Worm (Caenorhabditis elegans) whole organism, dauer: ENCODE data around the gene lcmt-1.

Source experiments
- unc-62 ChIP-seq: sonication (generic microtip); optimal IDR thresholded peaks from 2 replicates; lab custom pipeline; 2017; ENCODE audit warnings: missing biosample characterization, missing genetic modification reagents, missing genetic modification characterization

Gene lcmt-1

ce11 chrIII:4343070-4343469 lies at the start of gene lcmt-1, which contains the start of gene B0285.3:
Gene lcmt-1 (plus strand): TSS chrIII:4343446.
Gene B0285.3 (minus strand): TSS chrIII:4343336.
- no peak for TF ChIP-seq unc-62

ce11 chrIII:4294153-4294862 lies 48.9 kb upstream of the lcmt-1 start, which contains the start of the genes nth-1 and R10E4.7:
Gene nth-1 (minus strand): TSS chrIII:4294253.
Gene R10E4.7 (plus strand): TSS chrIII:4294812.
- no peak for TF ChIP-seq unc-62

- TF ChIP-seq unc-62 = no peak
Observed at ce11 chrIII:4300989-4301498, 42.2 kb upstream of the lcmt-1 start, which contains the start of gene R10E4.11. Gene R10E4.11 (minus strand): TSS chrIII:4301039.

- TF ChIP-seq unc-62 = no peak
Observed at ce11 chrIII:4302293-4302692, 41.0 kb upstream of the lcmt-1 start, which contains the start of gene R10E4.9. Gene R10E4.9 (minus strand): TSS chrIII:4302393.

- TF ChIP-seq unc-62 = no peak
Observed at ce11 chrIII:4302780-4303179, 40.5 kb upstream of the lcmt-1 start.

- no peak for TF ChIP-seq unc-62
Observed at ce11 chrIII:4309303-4309702, 33.9 kb upstream of the lcmt-1 start.

ce11 chrIII:4313061-4313962 lies 29.9 kb upstream of the lcmt-1 start, which contains the start of the genes evl-14 and dcn-1:
Gene evl-14 (minus strand): TSS chrIII:4313128.
Gene dcn-1 (plus strand): TSS chrIII:4313912.
- no peak for TF ChIP-seq unc-62

- TF ChIP-seq unc-62 = no peak
Observed at ce11 chrIII:4314502-4314901, 28.7 kb upstream of the lcmt-1 start.

ce11 chrIII:4317065-4317752 lies 26.0 kb upstream of the lcmt-1 start, which contains the start of gene tag-131:
Gene tag-131 (plus strand): TSS chrIII:4317702.
- TF ChIP-seq unc-62 = no peak

ce11 chrIII:4320113-4320512 lies 23.1 kb upstream of the lcmt-1 start, which contains the start of gene H38K22.6:
Gene H38K22.6 (plus strand): TSS chrIII:4320413.
- TF ChIP-seq unc-62 = no peak

ce11 chrIII:4321399-4321798 lies 21.8 kb upstream of the lcmt-1 start, which contains the start of gene H38K22.7:
Gene H38K22.7 (plus strand): TSS chrIII:4321699.
- no peak for TF ChIP-seq unc-62

- TF ChIP-seq unc-62 = no peak
Observed at ce11 chrIII:4323120-4323519, 20.1 kb upstream of the lcmt-1 start.

ce11 chrIII:4323859-4324258 lies 19.4 kb upstream of the lcmt-1 start, which contains the start of gene H38K22.9:
Gene H38K22.9 (plus strand): TSS chrIII:4324159.
- no peak for TF ChIP-seq unc-62

ce11 chrIII:4328208-4328987 lies 14.8 kb upstream of the lcmt-1 start:
- no peak for TF ChIP-seq unc-62

- no peak for TF ChIP-seq unc-62
Observed at ce11 chrIII:4330984-4331383, 12.3 kb upstream of the lcmt-1 start, which contains the start of gene gly-6. Gene gly-6 (minus strand): TSS chrIII:4331228.
